Worm (Caenorhabditis elegans) whole organism, L4 larva: Measurements from ENCODE around the gene srw-35.

ENCODE experiments used
- F26F4.8 ChIP-seq: fragments of 200-800 bp; sonication (Bioruptor generic); conservative IDR thresholded peaks from 2 replicates; pipeline ENCODE4 v1.3.6; 2022; ENCODE audit warnings: missing genetic modification characterization, missing compliant biosample characterization
- Y105C5A.15 ChIP-seq: fragments of 200-800 bp; sonication (Bioruptor generic); IDR thresholded peaks from 2 replicates; pipeline ENCODE4 v1.3.6; 2022; ENCODE audit warnings: missing genetic modification characterization, missing compliant biosample characterization
- Y75B8A.6 ChIP-seq: fragments of 200-800 bp; sonication (Bioruptor generic); IDR thresholded peaks from 2 replicates; pipeline ENCODE4 v1.3.6; 2022; ENCODE audit warnings: missing genetic modification reagents, missing genetic modification characterization, missing compliant biosample characterization
- ZK546.5 ChIP-seq, 2 experiments: sonication (generic microtip); optimal IDR thresholded peaks; 2 replicates each; lab custom pipeline; 2017; ENCODE audit warnings: missing biosample characterization in 2 of 2, missing genetic modification characterization in 2 of 2
- aha-1 ChIP-seq: fragments of 150-350 bp; peaks from one replicate; lab custom pipeline; 2014; ENCODE audit warnings: missing biosample characterization, missing genetic modification characterization
- ceh-28 ChIP-seq: fragments of 150-350 bp; optimal IDR thresholded peaks from 2 replicates; lab custom pipeline; 2014; ENCODE audit warnings: missing biosample characterization, missing genetic modification reagents, missing genetic modification characterization
- ceh-44 ChIP-seq: fragments of 200-800 bp; sonication (Bioruptor generic); IDR thresholded peaks from 2 replicates; pipeline ENCODE4 v1.3.6; 2022; ENCODE audit warnings: missing genetic modification reagents, missing genetic modification characterization, missing compliant biosample characterization
- daf-12 ChIP-seq: fragments of 150-350 bp; optimal IDR thresholded peaks from 2 replicates; lab custom pipeline; 2014; ENCODE audit warnings: missing biosample characterization, missing genetic modification reagents, missing genetic modification characterization
- daf-19 ChIP-seq: fragments of 200-800 bp; sonication (Bioruptor generic); conservative IDR thresholded peaks from 2 replicates; pipeline ENCODE4 v1.3.6; 2022; ENCODE audit warnings: missing genetic modification characterization, missing compliant biosample characterization
- daf-8 ChIP-seq: fragments of 200-800 bp; sonication (Bioruptor generic); IDR thresholded peaks from 2 replicates; pipeline ENCODE4 v1.3.6; 2022; ENCODE audit warnings: missing genetic modification characterization, missing compliant biosample characterization
- dmd-8 ChIP-seq: fragments of 200-800 bp; sonication (Bioruptor generic); IDR thresholded peaks from 2 replicates; pipeline ENCODE4 v1.3.6; 2022; ENCODE audit warnings: missing genetic modification characterization, missing compliant biosample characterization
- dmd-9 ChIP-seq: fragments of 200-800 bp; sonication (Bioruptor generic); IDR thresholded peaks from 2 replicates; pipeline ENCODE4 v1.3.6; 2022; ENCODE audit warnings: missing genetic modification reagents, missing genetic modification characterization, missing compliant biosample characterization
- hmg-1.1 ChIP-seq: fragments of 200-800 bp; sonication (Bioruptor generic); IDR thresholded peaks from 2 replicates; pipeline ENCODE4 v1.3.6; 2022; ENCODE audit warnings: missing genetic modification reagents, missing genetic modification characterization, missing compliant biosample characterization
- lim-7 ChIP-seq: fragments of 200-800 bp; sonication (Bioruptor generic); IDR thresholded peaks from 2 replicates; pipeline ENCODE4 v1.3.6; 2022; ENCODE audit warnings: missing genetic modification characterization, missing compliant biosample characterization
- lin-1 ChIP-seq: fragments of 200-800 bp; sonication (Bioruptor generic); IDR thresholded peaks from 2 replicates; pipeline ENCODE4 v1.3.6; 2022; ENCODE audit warnings: missing genetic modification reagents, missing genetic modification characterization, missing compliant biosample characterization
- lin-15B ChIP-seq: fragments of 150-350 bp; sonication (generic microtip); optimal IDR thresholded peaks from 3 replicates; lab custom pipeline; 2014; ENCODE audit warnings: missing biosample characterization, missing genetic modification characterization
- lin-38 ChIP-seq: fragments of 200-800 bp; sonication (Bioruptor generic); IDR thresholded peaks from 2 replicates; pipeline ENCODE4 v1.3.6; 2022; ENCODE audit warnings: missing genetic modification reagents, missing genetic modification characterization, missing compliant biosample characterization
- mdt-29 ChIP-seq: fragments of 200-800 bp; sonication (Bioruptor generic); IDR thresholded peaks from 2 replicates; pipeline ENCODE4 v1.3.6; 2022; ENCODE audit warnings: missing genetic modification reagents, missing genetic modification characterization, missing compliant biosample characterization
- mxl-2 ChIP-seq: fragments of 200-800 bp; sonication (Bioruptor generic); conservative IDR thresholded peaks from 2 replicates; pipeline ENCODE4 v1.3.6; 2022; ENCODE audit warnings: missing genetic modification reagents, missing genetic modification characterization, missing compliant biosample characterization
- nhr-28 ChIP-seq: fragments of 150-350 bp; optimal IDR thresholded peaks from 2 replicates; lab custom pipeline; 2014; ENCODE audit warnings: missing biosample characterization, missing genetic modification characterization
- nhr-41 ChIP-seq: fragments of 200-800 bp; sonication (Bioruptor generic); IDR thresholded peaks from 2 replicates; pipeline ENCODE4 v1.3.6; 2022; ENCODE audit warnings: missing genetic modification reagents, missing genetic modification characterization, missing compliant biosample characterization
- pqm-1 ChIP-seq: sonication (generic microtip); optimal IDR thresholded peaks from 2 replicates; lab custom pipeline; 2017; ENCODE audit warnings: missing biosample characterization, missing genetic modification characterization
- rbr-2 ChIP-seq: sonication (generic microtip); optimal IDR thresholded peaks from 2 replicates; lab custom pipeline; 2016; ENCODE audit warnings: missing genotype, missing genetic modification characterization, missing compliant biosample characterization
- tra-1 ChIP-seq: fragments of 200-800 bp; sonication (Bioruptor generic); IDR thresholded peaks from 2 replicates; pipeline ENCODE4 v1.3.6; 2022; ENCODE audit warnings: missing genetic modification reagents, missing genetic modification characterization, missing compliant biosample characterization
- unc-130 ChIP-seq: sonication (generic microtip); optimal IDR thresholded peaks from 2 replicates; lab custom pipeline; 2016; ENCODE audit warnings: missing genetic modification reagents, missing genetic modification characterization, missing compliant biosample characterization
- unc-39 ChIP-seq: sonication (generic microtip); optimal IDR thresholded peaks from 2 replicates; lab custom pipeline; 2017; ENCODE audit warnings: missing biosample characterization, missing genetic modification characterization
- unc-62 ChIP-seq, 3 experiments: fragments of 150-350 bp in 1 of 3; sonication (generic microtip); optimal IDR thresholded peaks in 2 of 3; peaks in 1 of 3; 1 replicate in 1 of 3; 2 replicates in 2 of 3; lab custom pipeline; 2014 to 2017; ENCODE audit warnings: missing biosample characterization in 3 of 3, missing genetic modification characterization in 3 of 3, missing genetic modification reagents in 3 of 3, missing genotype in 1 of 3
- vab-7 ChIP-seq: fragments of 200-800 bp; sonication (Bioruptor generic); IDR thresholded peaks from 2 replicates; pipeline ENCODE4 v1.3.6; 2022; ENCODE audit warnings: missing genetic modification reagents, missing genetic modification characterization, missing compliant biosample characterization
- zfp-2 ChIP-seq: sonication (generic microtip); optimal IDR thresholded peaks from 2 replicates; lab custom pipeline; 2016; ENCODE audit warnings: mild to moderate bottlenecking, missing genetic modification characterization, missing compliant biosample characterization
- zfp-3 ChIP-seq: fragments of 200-800 bp; sonication (Bioruptor generic); conservative IDR thresholded peaks from 2 replicates; pipeline ENCODE4 v1.3.6; 2022; ENCODE audit warnings: missing genetic modification reagents, missing genetic modification characterization, missing compliant biosample characterization
- zip-2 ChIP-seq: fragments of 150-350 bp; optimal IDR thresholded peaks from 2 replicates; lab custom pipeline; 2014; ENCODE audit warnings: missing biosample characterization, missing genetic modification characterization
- ztf-7 ChIP-seq: fragments of 150-350 bp; optimal IDR thresholded peaks from 2 replicates; lab custom pipeline; 2014; ENCODE audit warnings: missing biosample characterization, missing genetic modification characterization

srw-35 gene

ce11 chrV:16455065-16455464 lies 17.2 kb upstream of the srw-35 start, which contains the start of gene str-14:
Gene str-14, minus strand, starts transcription at chrV:16455165.
- no peak for TF ChIP-seq mdt-29
- TF ChIP-seq rbr-2 (tag; lab: Kevin White, UChicago): no peak
- no peak for TF ChIP-seq ztf-7 (tag; lab: Kevin White, UChicago)
- no peak for TF ChIP-seq lin-38 (GFP tag; lab: Robert Waterston, UW)
- TF ChIP-seq dmd-9 (GFP tag; lab: Robert Waterston, UW): no peak
- TF ChIP-seq unc-39: no peak
- TF ChIP-seq hmg-1.1 (GFP tag; lab: Robert Waterston, UW): no peak
- TF ChIP-seq tra-1 (GFP tag; lab: Robert Waterston, UW): no peak
- no peak for TF ChIP-seq nhr-41 (GFP tag; lab: Robert Waterston, UW)
- TF ChIP-seq zfp-2 (tag; lab: Kevin White, UChicago): no peak
- no peak for TF ChIP-seq Y75B8A.6 (GFP tag; lab: Robert Waterston, UW)
- TF ChIP-seq aha-1: no peak
- no peak for TF ChIP-seq lin-15B
- no peak for TF ChIP-seq dmd-8

- TF ChIP-seq ceh-28 (tag; lab: Kevin White, UChicago): no peak
- no peak for TF ChIP-seq rbr-2 (tag; lab: Kevin White, UChicago)
- TF ChIP-seq unc-130: no peak
- no peak for TF ChIP-seq mdt-29
- TF ChIP-seq daf-12 (tag; lab: Kevin White, UChicago): no peak
- no peak for TF ChIP-seq unc-62 (GFP tag; optimal IDR thresholded peaks at IDR 0.05 in 1 of 2; lab: Kevin White, UChicago)
- no peak for TF ChIP-seq unc-62 (tag; optimal IDR thresholded peaks at IDR 0.05; lab: Kevin White, UChicago)
- TF ChIP-seq vab-7 (GFP tag; lab: Robert Waterston, UW): no peak
- no peak for TF ChIP-seq hmg-1.1 (GFP tag; lab: Robert Waterston, UW)
- no peak for TF ChIP-seq ZK546.5 (tag; optimal IDR thresholded peaks at IDR 0.05; lab: Kevin White, UChicago)
- TF ChIP-seq nhr-41 (GFP tag; lab: Robert Waterston, UW): no peak
- TF ChIP-seq zfp-3 (GFP tag; lab: Robert Waterston, UW): no peak
- no peak for TF ChIP-seq lin-1 (GFP tag; lab: Robert Waterston, UW)
- TF ChIP-seq ceh-44 (GFP tag; lab: Robert Waterston, UW): no peak
- no peak for TF ChIP-seq daf-8 (GFP tag; lab: Robert Waterston, UW)
Measured at ce11 chrV:16458714-16459113, 13.6 kb upstream of the srw-35 start, which contains the start of gene str-15. Gene str-15, minus strand, starts transcription at chrV:16458814.

- no peak for TF ChIP-seq nhr-41 (GFP tag; lab: Robert Waterston, UW)
- TF ChIP-seq unc-62 (GFP tag; optimal IDR thresholded peaks at IDR 0.05 in 1 of 2; lab: Kevin White, UChicago): peak in 1 of 2 experiments; percentile 91
- no peak for TF ChIP-seq unc-62 (tag; optimal IDR thresholded peaks at IDR 0.05; lab: Kevin White, UChicago)
- peak; percentile 83 for TF ChIP-seq aha-1
- TF ChIP-seq, all 104 proteins: peak for 2
Measured at ce11 chrV:16459377-16459776, 12.9 kb upstream of the srw-35 start.

- no peak for TF ChIP-seq Y105C5A.15 (GFP tag; lab: Robert Waterston, UW)
- TF ChIP-seq daf-19 (GFP tag; lab: Robert Waterston, UW): no peak
- TF ChIP-seq zip-2 (tag; lab: Kevin White, UChicago): no peak
- TF ChIP-seq F26F4.8: no peak
- no peak for TF ChIP-seq mxl-2 (GFP tag; lab: Robert Waterston, UW)
- no peak for TF ChIP-seq lim-7
- no peak for TF ChIP-seq mdt-29
- no peak for TF ChIP-seq nhr-28 (tag; lab: Kevin White, UChicago)
Measured at ce11 chrV:16460866-16461265, 11.4 kb upstream of the srw-35 start, which contains the start of gene srh-142. Gene srh-142, minus strand, starts transcription at chrV:16460966.

ce11 chrV:16467840-16468239 lies 4.5 kb upstream of the srw-35 start, which contains the start of gene sru-44:
Gene sru-44, minus strand, starts transcription at chrV:16467940.
- TF ChIP-seq unc-62 (GFP tag; optimal IDR thresholded peaks at IDR 0.05 in 1 of 2; lab: Kevin White, UChicago) (peak in 1 of 2 experiments; percentile 28), unc-62 (tag; optimal IDR thresholded peaks at IDR 0.05; lab: Kevin White, UChicago) (no peak), pqm-1 (no peak)
